Worm (Caenorhabditis elegans): ENCODE measurements around the gene spe-51.

spe-51 gene

ce11 chrIV:4705182-4705581, 12.6 kb downstream of the spe-51 start (continued):
- TF ChIP-seq mxl-3 (GFP tag; optimal IDR thresholded peaks at IDR 0.05): peak; percentile 90
- TF ChIP-seq dmd-9 (GFP tag; IDR thresholded peaks at IDR 0.05): 0 out of 2 replicates have a peak, but pooled peaks have one; percentile 37

- no peak for TF ChIP-seq dmd-6 (GFP tag; IDR thresholded peaks at IDR 0.05)
- TF ChIP-seq pha-4 (GFP tag; IDR thresholded peaks at IDR 0.05): no peak
- TF ChIP-seq pha-4 (tag; optimal IDR thresholded peaks at IDR 0.05): no peak
- TF ChIP-seq R02D3.7 (tag; optimal IDR thresholded peaks at IDR 0.05): no peak
- TF ChIP-seq mep-1 (tag; optimal IDR thresholded peaks at IDR 0.05): no peak
- TF ChIP-seq mdt-29 (GFP tag; IDR thresholded peaks at IDR 0.05): no peak
- TF ChIP-seq D1046.2 (GFP tag; IDR thresholded peaks at IDR 0.05): no peak
- no peak for TF ChIP-seq nhr-11 (tag; optimal IDR thresholded peaks at IDR 0.05)
- TF ChIP-seq lir-3 (tag; optimal IDR thresholded peaks at IDR 0.05): no peak
- no peak for TF ChIP-seq nhr-48 (tag; optimal IDR thresholded peaks at IDR 0.05)
- no peak for TF ChIP-seq mdl-1 (tag; optimal IDR thresholded peaks at IDR 0.05)
- no peak for TF ChIP-seq snpc-4 (tag; optimal IDR thresholded peaks at IDR 0.05)
- no peak for TF ChIP-seq mes-2 (tag; optimal IDR thresholded peaks at IDR 0.05; ENCODE audit: poor library complexity, severe bottlenecking)
- no peak for TF ChIP-seq Y75B8A.6 (GFP tag; IDR thresholded peaks at IDR 0.05)
- no peak for TF ChIP-seq ama-1 (optimal IDR thresholded peaks at IDR 0.05)
- TF ChIP-seq fkh-10 (GFP tag; optimal IDR thresholded peaks at IDR 0.05): no peak
- TF ChIP-seq zip-11 (GFP tag; IDR thresholded peaks at IDR 0.05): no peak
- TF ChIP-seq ztf-7 (tag; optimal IDR thresholded peaks at IDR 0.05): no peak
- TF ChIP-seq F26F4.8 (GFP tag; conservative IDR thresholded peaks at IDR 0.05): no peak
These were observed 13.4 kb downstream of the spe-51 start for ce11 chrIV:4705922-4706321.

- TF ChIP-seq arid-1 (GFP tag; conservative IDR thresholded peaks at IDR 0.05): 0 out of 2 replicates have a peak, but pooled peaks have one; percentile 16
- 0 out of 2 replicates have a peak, but pooled peaks have one; percentile 8 for TF ChIP-seq lin-38 (GFP tag; IDR thresholded peaks at IDR 0.05)
- TF ChIP-seq madf-5 (GFP tag; IDR thresholded peaks at IDR 0.05): 0 out of 4 replicates have a peak, but pooled peaks of 1 of the 2 experiments have one; percentile 3
- no peak for TF ChIP-seq ztf-7 (tag; optimal IDR thresholded peaks at IDR 0.05)
- peak; percentile 61 for TF ChIP-seq set-16 (GFP tag; IDR thresholded peaks at IDR 0.05)
These were observed 17.9 kb downstream of the spe-51 start, which contains the start of gene cif-1 for ce11 chrIV:4710459-4710858. Gene cif-1 (minus strand): TSS chrIV:4710755.

ce11 chrIV:4712376-4712775, 19.8 kb downstream of the spe-51 start, which contains the start of gene yars-2:
Gene yars-2 (minus strand): TSS chrIV:4712624.
- TF ChIP-seq snpc-1.2 (GFP tag; IDR thresholded peaks at IDR 0.05) (no peak), snpc-4 (tag; optimal IDR thresholded peaks at IDR 0.05) (no peak), rbr-2 (tag; optimal IDR thresholded peaks at IDR 0.05) (peak; percentile 25), lin-39 (tag; optimal IDR thresholded peaks at IDR 0.05) (no peak), lin-29 (GFP tag; IDR thresholded peaks at IDR 0.05) (no peak), daf-12 (tag; optimal IDR thresholded peaks at IDR 0.05) (no peak), ztf-11 (tag; optimal IDR thresholded peaks at IDR 0.05) (no peak), hif-1 (tag; optimal IDR thresholded peaks at IDR 0.05) (peak in 1 of 2 experiments; percentile 76), spr-3 (GFP tag; optimal IDR thresholded peaks at IDR 0.05) (no peak), nhr-11 (tag; optimal IDR thresholded peaks at IDR 0.05) (no peak), unc-62 (GFP tag; optimal IDR thresholded peaks at IDR 0.05 in 1 of 2) (peak in 1 of 2 experiments; percentile 91), unc-62 (tag; optimal IDR thresholded peaks at IDR 0.05) (no peak), ces-1 (GFP tag; optimal IDR thresholded peaks at IDR 0.05) (no peak), zfp-2 (tag; optimal IDR thresholded peaks at IDR 0.05) (no peak), nhr-6 (tag; optimal IDR thresholded peaks at IDR 0.05) (no peak), nhr-77 (tag; optimal IDR thresholded peaks at IDR 0.05) (no peak), ceh-28 (tag; optimal IDR thresholded peaks at IDR 0.05) (no peak), dmd-8 (GFP tag; IDR thresholded peaks at IDR 0.05) (no peak), lsy-2 (tag; optimal IDR thresholded peaks at IDR 0.05) (peak in 1 of 2 experiments; percentile 67), lin-38 (GFP tag; IDR thresholded peaks at IDR 0.05) (peak; percentile 54), dmd-6 (GFP tag; IDR thresholded peaks at IDR 0.05) (no peak), jun-1 (tag; optimal IDR thresholded peaks at IDR 0.05) (no peak), Y105C5A.15 (GFP tag; IDR thresholded peaks at IDR 0.05) (no peak), attf-4 (tag; optimal IDR thresholded peaks at IDR 0.05) (no peak), ceh-62 (tag; optimal IDR thresholded peaks at IDR 0.05) (no peak), madf-9 (GFP tag; conservative IDR thresholded peaks at IDR 0.05) (no peak), nhr-41 (GFP tag; IDR thresholded peaks at IDR 0.05) (no peak), fkh-10 (GFP tag; optimal IDR thresholded peaks at IDR 0.05) (no peak)
